Worm (Caenorhabditis elegans): ENCODE data around the gene F54C8.7.

F54C8.7 gene

ce11 chrIII:9454730-9455129 lies 868 bp upstream of the F54C8.7 start:
- TF ChIP-seq ref-2 (tag; optimal IDR thresholded peaks at IDR 0.05) (no peak), pag-3 (tag; optimal IDR thresholded peaks at IDR 0.05; ENCODE audit: borderline replicate concordance) (no peak), ttx-3 (tag; optimal IDR thresholded peaks at IDR 0.05) (no peak), unc-42 (tag; optimal IDR thresholded peaks at IDR 0.05) (no peak), fkh-6 (tag; optimal IDR thresholded peaks at IDR 0.05) (no peak), ceh-14 (tag; optimal IDR thresholded peaks at IDR 0.05) (no peak), ceh-2 (tag; optimal IDR thresholded peaks at IDR 0.05) (no peak)

- TF ChIP-seq ceh-14 (tag; optimal IDR thresholded peaks at IDR 0.05) (peak; percentile 19), pax-1 (tag; optimal IDR thresholded peaks at IDR 0.05) (no peak), pag-3 (tag; optimal IDR thresholded peaks at IDR 0.05; ENCODE audit: borderline replicate concordance) (no peak), ceh-30 (tag; optimal IDR thresholded peaks at IDR 0.05) (no peak), pha-4 (tag; optimal IDR thresholded peaks at IDR 0.05) (no peak), unc-55 (GFP tag; optimal IDR thresholded peaks at IDR 0.05) (peak; percentile 40), K09A11.1 (tag; optimal IDR thresholded peaks at IDR 0.05; ENCODE audit: insufficient read depth) (no peak), ceh-31 (tag; optimal IDR thresholded peaks at IDR 0.05) (peak; percentile 92), unc-3 (GFP tag; conservative IDR thresholded peaks at IDR 0.05) (no peak), unc-3 (tag; optimal IDR thresholded peaks at IDR 0.05) (no peak), K02D7.2 (tag; optimal IDR thresholded peaks at IDR 0.05) (no peak), nhr-232 (tag; optimal IDR thresholded peaks at IDR 0.05) (no peak), tbx-7 (tag; optimal IDR thresholded peaks at IDR 0.05) (no peak), pros-1 (tag; optimal IDR thresholded peaks at IDR 0.05) (no peak), syd-9 (tag; optimal IDR thresholded peaks at IDR 0.05) (no peak), sdc-2 (tag; optimal IDR thresholded peaks at IDR 0.05) (no peak), hlh-13 (GFP tag; optimal IDR thresholded peaks at IDR 0.05) (no peak), rnt-1 (tag; optimal IDR thresholded peaks at IDR 0.05) (no peak), pha-2 (tag; optimal IDR thresholded peaks at IDR 0.05) (no peak), zip-5 (tag; optimal IDR thresholded peaks at IDR 0.05) (no peak), nfya-1 (tag; optimal IDR thresholded peaks at IDR 0.05) (peak; percentile 41), ahr-1 (tag; optimal IDR thresholded peaks at IDR 0.05) (no peak), hlh-30 (tag; optimal IDR thresholded peaks at IDR 0.05; ENCODE audit: insufficient read depth) (peak; percentile 93), eyg-1 (tag; optimal IDR thresholded peaks at IDR 0.05) (no peak), ets-4 (tag; optimal IDR thresholded peaks at IDR 0.05) (no peak), madf-2 (tag; optimal IDR thresholded peaks at IDR 0.05) (no peak), ztf-16 (tag; optimal IDR thresholded peaks at IDR 0.05) (no peak), pqm-1 (tag; optimal IDR thresholded peaks at IDR 0.05) (no peak), ceh-34 (tag; optimal IDR thresholded peaks at IDR 0.05) (peak; percentile 58), ceh-2 (tag; optimal IDR thresholded peaks at IDR 0.05) (no peak), ref-2 (tag; optimal IDR thresholded peaks at IDR 0.05) (peak; percentile 51), hlh-8 (tag; optimal IDR thresholded peaks at IDR 0.05) (no peak), T23F11.4 (GFP tag; optimal IDR thresholded peaks at IDR 0.05) (no peak), F13H6.1 (tag; optimal IDR thresholded peaks at IDR 0.05) (no peak), npax-4 (tag; optimal IDR thresholded peaks at IDR 0.05) (no peak), lin-11 (tag; optimal IDR thresholded peaks at IDR 0.05) (no peak), ceh-9 (tag; optimal IDR thresholded peaks at IDR 0.05) (no peak), unc-86 (tag; optimal IDR thresholded peaks at IDR 0.05) (no peak), elt-2 (tag; optimal IDR thresholded peaks at IDR 0.05) (no peak), lim-6 (tag; optimal IDR thresholded peaks at IDR 0.05) (no peak), sox-2 (GFP tag; IDR thresholded peaks at IDR 0.05) (peak; percentile 10; the same call in 1 of the 2 replicates), sox-4 (tag; optimal IDR thresholded peaks at IDR 0.05) (no peak), che-1 (tag; optimal IDR thresholded peaks at IDR 0.05) (no peak), Y22D7AL.16 (tag; optimal IDR thresholded peaks at IDR 0.05) (no peak), ceh-18 (tag; optimal IDR thresholded peaks at IDR 0.05) (no peak), dmd-4 (tag; optimal IDR thresholded peaks at IDR 0.05; ENCODE audit: borderline replicate concordance) (no peak), ceh-6 (GFP tag; optimal IDR thresholded peaks at IDR 0.05) (no peak), dve-1 (tag; optimal IDR thresholded peaks at IDR 0.05) (no peak), pat-9 (tag; optimal IDR thresholded peaks at IDR 0.05) (no peak)
Observed at ce11 chrIII:9450933-9451332, 2.9 kb downstream of the F54C8.7 start.
